Worm (Caenorhabditis elegans): Measurements from ENCODE around the gene heh-1.

DNA sequence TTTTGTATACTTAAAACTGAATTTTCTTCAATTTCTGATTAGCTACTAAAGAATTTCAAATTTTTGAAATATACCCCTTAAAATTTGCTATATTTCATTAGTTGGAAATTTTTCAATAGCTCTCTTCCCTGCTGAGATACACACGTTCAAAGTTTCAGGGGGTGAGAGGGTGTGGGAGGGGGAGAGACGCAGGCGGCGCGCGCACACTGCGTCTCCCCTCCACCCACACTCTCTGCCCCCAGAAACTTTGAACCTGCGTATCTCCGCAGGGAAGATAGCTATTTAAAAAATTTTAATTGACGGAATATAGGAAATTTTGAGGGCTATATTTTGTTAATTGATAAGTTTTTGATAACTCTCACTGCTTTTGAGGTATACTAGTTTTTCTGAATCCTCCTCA is 23.4 kb upstream of the heh-1 start:
- TF ChIP-seq pha-2 (tag; optimal IDR thresholded peaks at IDR 0.05) (no peak), F13H6.1 (tag; optimal IDR thresholded peaks at IDR 0.05) (no peak), nhr-11 (tag; optimal IDR thresholded peaks at IDR 0.05) (no peak), unc-55 (GFP tag; optimal IDR thresholded peaks at IDR 0.05) (no peak), ceh-2 (tag; optimal IDR thresholded peaks at IDR 0.05) (no peak)

All from whole organism, late embryonic.